Worm (Caenorhabditis elegans): ENCODE measurements around the gene arcp-1.

DNA sequence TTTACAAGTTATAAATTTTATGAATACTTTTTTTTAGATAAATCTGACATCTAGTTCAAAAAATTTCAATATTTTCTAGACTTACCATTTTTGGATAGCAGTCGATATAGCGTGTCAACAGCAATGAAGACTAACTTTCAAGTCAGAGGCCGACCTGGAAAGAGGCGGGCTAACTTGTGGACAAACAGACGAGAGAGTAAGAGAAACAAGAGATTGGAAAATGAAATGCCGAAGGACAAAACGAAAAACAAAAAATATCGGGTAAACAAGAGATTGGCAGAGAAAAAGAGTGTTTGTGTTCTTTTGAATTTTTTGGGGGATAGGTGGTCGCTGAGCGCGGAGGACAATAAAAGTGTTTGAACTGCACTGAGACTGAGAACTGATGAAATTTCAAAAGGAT, 14.0 kb upstream of the arcp-1 start, which contains the start of gene lec-4:
- TF ChIP-seq ces-1 (GFP tag; optimal IDR thresholded peaks at IDR 0.05): no peak
- no peak for TF ChIP-seq sptf-1 (tag; optimal IDR thresholded peaks at IDR 0.05)
- TF ChIP-seq unc-120 (tag; optimal IDR thresholded peaks at IDR 0.05; ENCODE audit: poor library complexity, severe bottlenecking): no peak
- no peak for TF ChIP-seq pha-4 (tag; optimal IDR thresholded peaks at IDR 0.05)
- no peak for TF ChIP-seq ztf-11 (tag; optimal IDR thresholded peaks at IDR 0.05)
- no peak for TF ChIP-seq nhr-12 (tag; optimal IDR thresholded peaks at IDR 0.05)
- TF ChIP-seq elt-3 (tag; optimal IDR thresholded peaks at IDR 0.05): no peak
- TF ChIP-seq lin-32 (GFP tag; optimal IDR thresholded peaks at IDR 0.05): no peak
- no peak for TF ChIP-seq snpc-4 (tag; optimal IDR thresholded peaks at IDR 0.05)
- TF ChIP-seq nhr-28 (tag; optimal IDR thresholded peaks at IDR 0.05): no peak
- TF ChIP-seq lin-13 (tag; optimal IDR thresholded peaks at IDR 0.05): no peak
- no peak for TF ChIP-seq lsy-2 (tag; optimal IDR thresholded peaks at IDR 0.05)
- TF ChIP-seq nhr-237 (tag; optimal IDR thresholded peaks at IDR 0.05): no peak
- TF ChIP-seq mep-1 (tag; optimal IDR thresholded peaks at IDR 0.05): no peak

Measured in whole organism, mixed stage, embryonic.